Worm (Caenorhabditis elegans): ENCODE measurements around the gene F39C12.1.

DNA sequence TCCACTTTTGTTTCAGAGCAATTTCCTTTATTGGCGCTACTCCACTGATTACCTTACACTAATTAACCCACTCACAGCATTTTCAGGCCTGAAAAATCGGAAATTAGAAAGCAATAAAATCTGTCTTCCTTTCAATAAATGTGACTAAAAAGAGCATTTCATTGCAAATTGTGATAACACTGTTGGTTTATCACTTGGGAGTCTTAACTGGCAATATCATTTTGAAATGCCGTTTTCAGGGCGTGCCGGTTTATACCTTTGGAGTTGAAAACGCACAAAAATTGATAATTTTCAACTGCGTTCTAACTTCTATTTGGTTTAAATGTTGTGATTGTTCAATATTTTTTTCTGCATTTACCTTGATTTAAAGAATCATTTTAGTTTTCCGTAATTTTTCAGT, 30.7 kb downstream of the F39C12.1 start, which contains the start of gene R08E3.1:
- no peak for TF ChIP-seq C08G9.2 (tag; optimal IDR thresholded peaks at IDR 0.05)
- no peak for TF ChIP-seq elt-2 (tag; optimal IDR thresholded peaks at IDR 0.05)
- no peak for TF ChIP-seq nhr-232 (tag; optimal IDR thresholded peaks at IDR 0.05)
- no peak for TF ChIP-seq ceh-34 (tag; optimal IDR thresholded peaks at IDR 0.05)
- TF ChIP-seq ceh-14 (tag; optimal IDR thresholded peaks at IDR 0.05) = no peak
- TF ChIP-seq ref-2 (tag; optimal IDR thresholded peaks at IDR 0.05) = no peak

Measured in whole organism, late embryonic.